Worm (Caenorhabditis elegans): Measurements from ENCODE around the gene ceh-22.

- no peak for TF ChIP-seq elt-2 (tag; optimal IDR thresholded peaks at IDR 0.05)
- TF ChIP-seq nhr-11 (tag; optimal IDR thresholded peaks at IDR 0.05): no peak
- no peak for TF ChIP-seq fkh-10 (GFP tag; optimal IDR thresholded peaks at IDR 0.05)
- no peak for TF ChIP-seq efl-1 (optimal IDR thresholded peaks at IDR 0.05)
- no peak for TF ChIP-seq efl-1 (GFP tag; optimal IDR thresholded peaks at IDR 0.05 in 1 of 2)
- no peak for TF ChIP-seq lir-3 (tag; optimal IDR thresholded peaks at IDR 0.05; ENCODE audit: poor library complexity)
- no peak for TF ChIP-seq lin-15B (tag; optimal IDR thresholded peaks at IDR 0.05)
- no peak for TF ChIP-seq ama-1 (optimal IDR thresholded peaks at IDR 0.05)
- TF ChIP-seq irx-1 (tag; optimal IDR thresholded peaks at IDR 0.05): no peak
Observed at ce11 chrV:10648146-10648545, 23.6 kb upstream of the ceh-22 start, which contains the start of gene aqp-6.
